Worm (Caenorhabditis elegans) whole organism, L2 larva: Measurements from ENCODE around the gene srh-142.

ENCODE experiments used
- R02D3.7 ChIP-seq: fragments of 150-350 bp; optimal IDR thresholded peaks from 2 replicates; lab custom pipeline; 2014; ENCODE audit warnings: missing biosample characterization, missing genetic modification characterization
- ceh-82 ChIP-seq: fragments of 150-350 bp; optimal IDR thresholded peaks from 2 replicates; lab custom pipeline; 2014; ENCODE audit warnings: missing biosample characterization, missing genetic modification characterization
- nhr-11 ChIP-seq: fragments of 150-350 bp; optimal IDR thresholded peaks from 2 replicates; lab custom pipeline; 2014; ENCODE audit warnings: missing biosample characterization, missing genetic modification characterization
- unc-55 ChIP-seq: fragments of 150-350 bp; sonication (generic microtip); optimal IDR thresholded peaks from 3 replicates; lab custom pipeline; 2014; ENCODE audit warnings: missing biosample characterization, missing genetic modification reagents, missing genetic modification characterization

DNA sequence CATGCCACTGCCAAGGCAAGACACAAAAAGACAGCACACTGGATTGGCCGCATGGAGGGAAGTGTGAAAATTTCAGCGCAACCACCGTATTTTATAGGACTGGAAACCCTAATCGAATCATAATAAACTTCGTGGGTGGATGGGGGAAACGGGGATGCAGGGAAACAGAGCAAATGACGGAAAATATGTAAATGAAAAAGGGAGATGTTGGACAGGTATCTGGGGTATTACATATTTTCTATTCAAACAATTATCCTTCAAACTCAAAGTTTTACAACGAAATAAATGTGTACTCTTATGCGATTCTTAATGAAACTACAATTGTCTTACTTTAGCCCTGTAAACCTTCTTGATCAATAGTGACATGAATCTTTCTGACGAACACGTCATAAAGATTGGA lies 41.0 kb downstream of the srh-142 start, which contains the start of gene F26D2.16:
- TF ChIP-seq nhr-11 (tag; lab: Kevin White, UChicago) (no peak), R02D3.7 (tag; lab: Kevin White, UChicago) (no peak), unc-55 (no peak), ceh-82 (tag; lab: Kevin White, UChicago) (no peak)
